Worm (Caenorhabditis elegans): ENCODE results near the gene fbxb-118.
A peak's percentile ranks its signal among the peaks of the same experiment; 100 is the strongest.

The fbxb-118 gene

DNA sequence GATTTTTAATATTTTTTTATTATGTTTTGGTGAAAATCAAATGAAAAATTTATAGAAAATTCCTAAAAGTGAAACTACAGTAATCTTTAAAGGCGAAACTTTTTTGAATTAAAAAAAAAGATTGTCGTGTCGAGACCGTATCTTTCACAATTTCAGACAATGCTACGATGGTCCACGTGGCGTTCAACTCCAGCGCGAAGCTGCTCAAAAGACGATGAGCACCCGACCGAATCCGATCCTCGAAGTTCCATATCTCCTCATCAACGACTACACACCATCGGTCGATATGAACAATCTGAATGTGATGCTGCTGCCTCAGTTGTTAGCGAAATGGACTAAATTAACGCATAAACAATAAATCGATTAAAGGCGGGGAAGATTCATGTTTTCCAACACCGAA is 21.2 kb downstream of the fbxb-118 start:
- no peak for TF ChIP-seq snpc-4 (GFP tag; optimal IDR thresholded peaks at IDR 0.05)
- no peak for TF ChIP-seq snpc-4 (tag; optimal IDR thresholded peaks at IDR 0.05)
- no peak for TF ChIP-seq fkh-3 (tag; optimal IDR thresholded peaks at IDR 0.05)
- peak; percentile 15; the same call in 1 of the 2 replicates for TF ChIP-seq C17E4.6 (GFP tag; IDR thresholded peaks at IDR 0.05)
- TF ChIP-seq ztf-25 (GFP tag; IDR thresholded peaks at IDR 0.05): no peak
- TF ChIP-seq madf-6 (GFP tag; IDR thresholded peaks at IDR 0.05): peak; percentile 81
- peak; percentile 55; the same call in 1 of the 2 replicates for TF ChIP-seq F39B2.1 (GFP tag; IDR thresholded peaks at IDR 0.05)
- 0 out of 2 replicates have a peak, but pooled peaks have one; percentile 24 for TF ChIP-seq pbrm-1 (GFP tag; IDR thresholded peaks at IDR 0.05)
- TF ChIP-seq Y53G8AR.9 (GFP tag; conservative IDR thresholded peaks at IDR 0.05): 0 out of 2 replicates have a peak, but pooled peaks have one; percentile 74
- peak; percentile 30 for TF ChIP-seq hmg-1.2 (GFP tag; IDR thresholded peaks at IDR 0.05)
- peak; percentile 47 for TF ChIP-seq lsl-1 (GFP tag; optimal IDR thresholded peaks at IDR 0.05)
- TF ChIP-seq rpc-1 (optimal IDR thresholded peaks at IDR 0.05): no peak
- no peak for TF ChIP-seq rpc-1 (tag; optimal IDR thresholded peaks at IDR 0.05)
- no peak for TF ChIP-seq Y53F4B.3 (GFP tag; IDR thresholded peaks at IDR 0.05)
- TF ChIP-seq akir-1 (GFP tag; optimal IDR thresholded peaks at IDR 0.05): no peak
- peak; percentile 69 for TF ChIP-seq hrde-1 (tag; optimal IDR thresholded peaks at IDR 0.05; ENCODE audit: borderline replicate concordance)
- TF ChIP-seq xnd-1 (tag; optimal IDR thresholded peaks at IDR 0.05): peak; percentile 42
- TF ChIP-seq chd-7 (tag; optimal IDR thresholded peaks at IDR 0.05): peak; percentile 46
- no peak for TF ChIP-seq K11D2.4 (GFP tag; IDR thresholded peaks at IDR 0.05)
- TF ChIP-seq T07F8.4 (tag; optimal IDR thresholded peaks at IDR 0.05): no peak
- no peak for TF ChIP-seq snpc-1.1 (tag; optimal IDR thresholded peaks at IDR 0.05; ENCODE audit: insufficient read depth)
- TF ChIP-seq rec-8 (tag; optimal IDR thresholded peaks at IDR 0.05): no peak
- no peak for TF ChIP-seq nfyb-1 (GFP tag; IDR thresholded peaks at IDR 0.05)
- TF ChIP-seq nfya-2 (GFP tag; IDR thresholded peaks at IDR 0.05): no peak
- no peak for TF ChIP-seq sptf-2 (GFP tag; optimal IDR thresholded peaks at IDR 0.05)
- TF ChIP-seq nhr-179 (tag; optimal IDR thresholded peaks at IDR 0.05): no peak
- TF ChIP-seq tlf-1 (GFP tag; optimal IDR thresholded peaks at IDR 0.05): peak; percentile 38
- TF ChIP-seq zfh-2 (GFP tag; conservative IDR thresholded peaks at IDR 0.05): no peak
- 0 out of 2 replicates have a peak, but pooled peaks have one; percentile 13 for TF ChIP-seq ceh-100 (GFP tag; IDR thresholded peaks at IDR 0.05)
- peak; percentile 38 for TF ChIP-seq dpff-1 (tag; optimal IDR thresholded peaks at IDR 0.05)
- TF ChIP-seq snpc-1.3 (tag; optimal IDR thresholded peaks at IDR 0.05; ENCODE audit: insufficient read depth): peak; percentile 16
- peak; percentile 90 for TF ChIP-seq Y79H2A.3 (GFP tag; conservative IDR thresholded peaks at IDR 0.05)
- peak; percentile 69; the same call in 1 of the 2 replicates for TF ChIP-seq let-526 (GFP tag; IDR thresholded peaks at IDR 0.05)
- no peak for TF ChIP-seq ceh-91 (GFP tag; IDR thresholded peaks at IDR 0.05)
- no peak for TF ChIP-seq F37B4.10 (GFP tag; IDR thresholded peaks at IDR 0.05)
- TF ChIP-seq ceh-79 (tag; optimal IDR thresholded peaks at IDR 0.05): peak; percentile 37
- peak; percentile 53 for TF ChIP-seq F49E8.2 (tag; optimal IDR thresholded peaks at IDR 0.05; ENCODE audit: insufficient read depth)
- no peak for TF ChIP-seq D2030.7 (GFP tag; IDR thresholded peaks at IDR 0.05)
- TF ChIP-seq nfya-1 (tag; optimal IDR thresholded peaks at IDR 0.05; ENCODE audit: borderline replicate concordance, insufficient read depth): no peak
- no peak for TF ChIP-seq B0261.1 (tag; optimal IDR thresholded peaks at IDR 0.05)
- TF ChIP-seq ztf-28 (GFP tag; IDR thresholded peaks at IDR 0.05): no peak
- peak; percentile 58 for TF ChIP-seq atf-7 (tag; optimal IDR thresholded peaks at IDR 0.05)
- peak; percentile 85 for TF ChIP-seq athp-1 (tag; optimal IDR thresholded peaks at IDR 0.05)
- TF ChIP-seq attf-6 (GFP tag; IDR thresholded peaks at IDR 0.05): peak; percentile 45; the same call in 1 of the 2 replicates
- no peak for TF ChIP-seq ztf-3 (GFP tag; optimal IDR thresholded peaks at IDR 0.05)
- TF ChIP-seq madf-8 (GFP tag; conservative IDR thresholded peaks at IDR 0.05): peak; percentile 36; the same call in 1 of the 2 replicates
- TF ChIP-seq lin-26 (GFP tag; IDR thresholded peaks at IDR 0.05): peak; percentile 78
- TF ChIP-seq ceh-40 (GFP tag; IDR thresholded peaks at IDR 0.05): no peak

Data from whole organism, young adult.